Worm (Caenorhabditis elegans): ENCODE measurements around the gene C40A11.4.

The C40A11.4 gene

DNA sequence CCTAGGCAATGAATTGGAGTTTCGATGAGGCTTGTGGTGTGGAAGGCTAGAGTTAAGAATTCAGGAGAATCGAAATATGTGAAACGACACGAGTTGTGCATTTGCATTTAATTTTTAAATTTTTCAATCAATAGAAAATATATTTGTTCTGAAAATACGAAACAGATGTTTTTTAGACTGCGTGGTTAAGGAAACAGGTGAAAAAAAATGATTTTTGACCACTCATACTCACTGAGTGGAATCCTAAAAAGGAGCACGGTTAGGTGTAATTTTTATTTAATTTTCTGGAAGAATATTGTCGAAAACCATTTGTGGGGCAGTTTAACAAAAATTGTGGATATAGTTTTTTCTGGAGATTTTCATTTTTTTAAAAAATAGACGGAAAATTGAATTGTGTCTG lies 20.4 kb upstream of the C40A11.4 start, which contains the start of gene srh-195:
TSS of gene srh-195 (minus strand) at position 101 of the 400 bp plus-strand sequence.
- TF ChIP-seq lin-13 (GFP tag; optimal IDR thresholded peaks at IDR 0.05): no peak
- TF ChIP-seq fos-1 (tag; optimal IDR thresholded peaks at IDR 0.05): no peak
- TF ChIP-seq blmp-1 (tag; optimal IDR thresholded peaks at IDR 0.05; ENCODE audit: insufficient read depth): no peak
- TF ChIP-seq nhr-25 (tag; optimal IDR thresholded peaks at IDR 0.05): no peak
- no peak for TF ChIP-seq lin-11 (tag; optimal IDR thresholded peaks at IDR 0.05)

DNA sequence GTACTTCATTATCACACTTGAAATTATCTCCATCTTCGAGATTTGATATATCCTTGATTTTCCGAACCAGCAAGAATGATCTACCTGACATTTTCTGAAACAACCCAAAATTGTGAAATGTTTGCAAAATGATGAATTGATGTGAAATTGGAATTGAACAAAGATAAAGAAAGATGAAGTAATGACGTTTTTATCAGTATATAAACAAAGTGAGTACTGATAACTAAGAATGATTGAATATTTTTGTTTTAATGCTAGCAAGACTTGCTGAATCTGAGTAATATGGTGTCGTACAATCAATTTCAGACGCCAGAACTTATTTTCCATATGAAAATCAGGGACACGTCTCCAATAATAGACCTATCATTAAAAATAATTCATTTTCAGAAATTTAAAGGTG lies 15.1 kb upstream of the C40A11.4 start, which contains the start of gene math-37:
TSS of gene math-37 (minus strand) at position 101 of the 400 bp plus-strand sequence.
- TF ChIP-seq ZK546.5 (tag; optimal IDR thresholded peaks at IDR 0.05) (no peak), fos-1 (tag; optimal IDR thresholded peaks at IDR 0.05) (peak; percentile 48)

DNA sequence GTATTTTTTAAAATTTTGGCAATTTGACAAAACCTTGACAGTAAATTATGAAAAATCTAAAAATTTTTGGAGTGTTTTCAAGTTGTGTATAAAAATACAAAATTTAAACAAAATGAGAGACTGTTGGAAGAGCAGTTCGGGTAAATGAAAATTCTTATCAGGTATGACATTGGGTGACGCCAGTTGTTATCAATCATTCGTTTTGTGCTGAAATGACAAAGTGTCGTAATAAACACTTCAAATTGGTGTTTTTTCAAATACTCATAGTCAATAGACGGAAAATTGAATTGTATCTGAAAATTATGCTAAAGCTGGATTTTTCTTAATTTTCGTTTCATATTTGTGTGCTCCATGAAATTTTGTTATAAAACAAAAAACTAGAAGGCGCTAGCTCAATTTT lies 14.5 kb upstream of the C40A11.4 start:
- no peak for TF ChIP-seq ztf-11 (tag; optimal IDR thresholded peaks at IDR 0.05)
- TF ChIP-seq fos-1 (tag; optimal IDR thresholded peaks at IDR 0.05): peak; percentile 76

DNA sequence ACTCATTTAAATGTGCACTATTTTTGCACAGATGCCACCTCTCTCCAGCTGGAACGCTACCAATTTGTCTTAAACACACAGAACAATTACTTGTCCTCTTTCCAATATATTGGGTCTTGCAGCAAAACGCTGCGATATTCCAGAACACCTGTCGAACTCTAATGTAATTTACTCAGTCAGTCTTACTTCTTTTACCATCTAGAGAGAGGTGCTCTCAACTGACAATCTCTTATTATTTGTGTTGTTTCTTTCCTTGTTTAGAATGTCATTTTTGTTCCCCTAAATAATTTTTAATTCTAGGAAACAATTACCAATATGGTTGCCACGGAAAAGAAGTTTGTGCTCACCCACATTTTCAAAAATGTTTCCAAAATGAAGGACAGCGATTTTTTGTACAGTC lies 6.5 kb upstream of the C40A11.4 start, which contains the start of gene sdz-28:
TSS of gene sdz-28 (plus strand) at position 301 of the 400 bp plus-strand sequence.
- no peak for TF ChIP-seq skn-1 (tag; optimal IDR thresholded peaks at IDR 0.05)
- no peak for TF ChIP-seq aly-2 (tag; optimal IDR thresholded peaks at IDR 0.05)
- no peak for TF ChIP-seq lin-13 (GFP tag; optimal IDR thresholded peaks at IDR 0.05)
- no peak for TF ChIP-seq ceh-82 (tag; optimal IDR thresholded peaks at IDR 0.05)
- no peak for TF ChIP-seq Y55F3AM.14 (GFP tag; optimal IDR thresholded peaks at IDR 0.05)
- no peak for TF ChIP-seq nhr-129 (tag; optimal IDR thresholded peaks at IDR 0.05)
- no peak for TF ChIP-seq C34F6.9 (tag; optimal IDR thresholded peaks at IDR 0.05)
- no peak for TF ChIP-seq blmp-1 (tag; optimal IDR thresholded peaks at IDR 0.05; ENCODE audit: insufficient read depth)
- no peak for TF ChIP-seq crh-2 (tag; optimal IDR thresholded peaks at IDR 0.05)
- TF ChIP-seq mdl-1 (tag; optimal IDR thresholded peaks at IDR 0.05): no peak
- TF ChIP-seq nhr-237 (tag; optimal IDR thresholded peaks at IDR 0.05): no peak
- no peak for TF ChIP-seq nhr-23 (tag; optimal IDR thresholded peaks at IDR 0.05)
- TF ChIP-seq ztf-4 (tag; optimal IDR thresholded peaks at IDR 0.05): no peak
- TF ChIP-seq alr-1 (tag; optimal IDR thresholded peaks at IDR 0.05): no peak
- no peak for TF ChIP-seq unc-39 (tag; optimal IDR thresholded peaks at IDR 0.05)
- TF ChIP-seq nhr-21 (tag; optimal IDR thresholded peaks at IDR 0.05): no peak
- no peak for TF ChIP-seq elt-1 (tag; optimal IDR thresholded peaks at IDR 0.05)
- no peak for TF ChIP-seq nhr-12 (tag; optimal IDR thresholded peaks at IDR 0.05)
- no peak for TF ChIP-seq sma-9 (GFP tag; optimal IDR thresholded peaks at IDR 0.05)
- no peak for TF ChIP-seq sma-9 (tag; optimal IDR thresholded peaks at IDR 0.05)

DNA sequence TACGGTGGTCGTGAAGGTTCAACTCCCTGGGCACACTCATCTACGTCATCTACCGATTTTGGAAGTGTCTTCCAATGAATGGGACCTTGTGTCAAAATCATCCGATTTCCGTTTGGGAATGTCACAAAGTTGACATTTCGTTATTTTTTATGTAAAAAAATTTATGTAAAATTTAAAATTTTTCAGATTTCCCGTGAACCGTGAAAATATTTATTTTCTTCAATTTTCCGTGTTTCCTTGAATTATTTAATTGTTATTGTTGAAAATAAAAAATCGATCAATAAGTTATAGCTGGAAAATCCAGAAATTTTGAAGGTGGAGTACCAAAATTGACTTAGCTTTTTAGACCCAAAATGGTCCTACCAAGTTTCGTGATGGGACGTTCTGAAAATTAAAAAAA lies 1.6 kb upstream of the C40A11.4 start, which contains the start of gene hpo-7:
TSS of gene hpo-7 (minus strand) at position 101 of the 400 bp plus-strand sequence.
- TF ChIP-seq mdl-1 (tag; optimal IDR thresholded peaks at IDR 0.05) (no peak), ztf-11 (tag; optimal IDR thresholded peaks at IDR 0.05) (no peak), gmeb-1 (tag; optimal IDR thresholded peaks at IDR 0.05) (no peak), snpc-4 (tag; optimal IDR thresholded peaks at IDR 0.05) (no peak), alr-1 (tag; optimal IDR thresholded peaks at IDR 0.05) (no peak), lsy-2 (tag; optimal IDR thresholded peaks at IDR 0.05) (no peak), Y55F3AM.14 (GFP tag; optimal IDR thresholded peaks at IDR 0.05) (no peak), egl-27 (tag; optimal IDR thresholded peaks at IDR 0.05) (no peak), sma-3 (GFP tag; optimal IDR thresholded peaks at IDR 0.05) (no peak), nhr-21 (tag; optimal IDR thresholded peaks at IDR 0.05) (no peak)

DNA sequence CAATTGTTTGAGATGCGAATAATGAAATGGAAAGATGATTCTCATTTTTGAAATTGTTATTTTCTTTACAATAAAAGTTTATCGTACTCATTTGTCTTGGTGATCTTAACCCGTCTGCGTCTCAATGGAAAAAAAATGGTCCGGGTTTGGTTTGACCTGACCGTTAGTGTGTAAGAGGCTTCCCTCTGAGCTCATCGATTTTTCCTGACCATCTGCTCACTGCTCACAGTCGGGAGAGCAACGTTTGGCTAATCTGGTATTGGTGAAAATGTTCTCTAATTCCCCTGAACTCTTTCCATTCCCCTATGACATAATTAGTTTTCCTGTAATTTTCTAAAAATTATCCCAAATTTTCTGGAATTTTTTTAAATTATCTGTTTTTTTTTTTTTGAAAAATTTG lies 1.7 kb downstream of the C40A11.4 start:
- no peak for TF ChIP-seq nhr-23 (tag; optimal IDR thresholded peaks at IDR 0.05)
- TF ChIP-seq gmeb-1 (tag; optimal IDR thresholded peaks at IDR 0.05): no peak
- no peak for TF ChIP-seq elt-1 (tag; optimal IDR thresholded peaks at IDR 0.05)
- no peak for TF ChIP-seq nhr-129 (tag; optimal IDR thresholded peaks at IDR 0.05)
- no peak for TF ChIP-seq egl-27 (tag; optimal IDR thresholded peaks at IDR 0.05)
- no peak for TF ChIP-seq peb-1 (tag; optimal IDR thresholded peaks at IDR 0.05)

DNA sequence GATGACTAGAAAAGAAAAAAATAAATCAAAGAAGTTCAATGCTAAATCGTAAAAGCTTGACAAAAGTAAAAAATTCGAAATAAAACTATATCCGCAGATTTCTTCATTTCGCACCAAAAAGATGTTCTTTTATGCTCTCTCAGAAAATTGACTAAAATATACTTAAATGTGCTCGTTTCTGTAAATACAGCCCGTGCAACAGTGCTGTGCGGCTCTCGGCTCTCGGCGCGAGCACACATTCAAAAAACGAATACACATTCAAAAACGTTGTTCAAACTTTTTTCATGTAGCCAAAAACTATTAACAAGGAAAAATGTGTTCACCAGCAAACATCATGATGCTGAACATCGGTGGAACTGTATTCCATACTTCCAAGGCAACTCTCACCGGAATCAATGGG lies 3.6 kb downstream of the C40A11.4 start, which contains the start of gene C40A11.3:
TSS of gene C40A11.3 (plus strand) at position 301 of the 400 bp plus-strand sequence.
- TF ChIP-seq nhr-23 (tag; optimal IDR thresholded peaks at IDR 0.05) (no peak), nhr-6 (tag; optimal IDR thresholded peaks at IDR 0.05) (no peak), mbf-1 (tag; optimal IDR thresholded peaks at IDR 0.05) (no peak), alr-1 (tag; optimal IDR thresholded peaks at IDR 0.05) (no peak), dmd-4 (tag; optimal IDR thresholded peaks at IDR 0.05) (no peak), gmeb-1 (tag; optimal IDR thresholded peaks at IDR 0.05) (no peak), unc-55 (GFP tag; optimal IDR thresholded peaks at IDR 0.05) (no peak), ama-1 (optimal IDR thresholded peaks at IDR 0.05) (no peak), ztf-4 (tag; optimal IDR thresholded peaks at IDR 0.05) (no peak), zag-1 (tag; optimal IDR thresholded peaks at IDR 0.05) (no peak), sma-3 (GFP tag; optimal IDR thresholded peaks at IDR 0.05) (no peak), elt-3 (tag; optimal IDR thresholded peaks at IDR 0.05) (no peak), nhr-129 (tag; optimal IDR thresholded peaks at IDR 0.05) (no peak), nhr-21 (tag; optimal IDR thresholded peaks at IDR 0.05) (no peak), lin-11 (tag; optimal IDR thresholded peaks at IDR 0.05) (no peak), blmp-1 (tag; optimal IDR thresholded peaks at IDR 0.05; ENCODE audit: insufficient read depth) (no peak), sem-4 (tag; optimal IDR thresholded peaks at IDR 0.05) (no peak), unc-39 (tag; optimal IDR thresholded peaks at IDR 0.05) (no peak), elt-1 (tag; optimal IDR thresholded peaks at IDR 0.05) (no peak)
